Worm (Caenorhabditis elegans): Measurements from ENCODE around the gene lido-17.

DNA sequence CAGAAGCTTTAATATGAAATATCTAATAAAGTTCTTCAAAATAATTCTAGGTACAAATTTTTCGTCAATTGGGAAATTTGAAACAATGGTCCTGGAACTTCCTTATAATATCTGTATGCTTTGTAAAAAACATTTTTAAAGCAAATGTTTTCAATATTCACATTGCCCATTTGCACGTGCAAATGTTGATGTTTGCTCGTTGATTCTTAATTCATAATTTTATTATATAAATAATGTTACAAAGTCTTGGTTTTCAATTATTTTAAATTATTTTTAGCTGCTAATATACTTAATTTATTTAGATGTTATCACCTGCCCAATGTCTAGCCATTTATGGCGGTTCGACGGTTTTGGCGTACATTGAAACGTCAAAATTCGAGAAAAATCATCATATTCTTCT is 29.3 kb upstream of the lido-17 start, which contains the start of gene M176.11:
- TF ChIP-seq tra-4 (tag; optimal IDR thresholded peaks at IDR 0.05) (no peak), ama-1 (optimal IDR thresholded peaks at IDR 0.05) (no peak), hmbx-1 (tag; optimal IDR thresholded peaks at IDR 0.05) (no peak), tbx-37 (GFP tag; conservative IDR thresholded peaks at IDR 0.05) (no peak)
